Worm (Caenorhabditis elegans) whole organism, mixed stage, embryonic: ENCODE measurements around the gene C12D8.13.

Experiments used
- blmp-1 ChIP-seq: fragments of 150-350 bp; optimal IDR thresholded peaks from 2 replicates; lab custom pipeline; 2014; ENCODE audit warnings: missing biosample characterization, missing genetic modification characterization
- cnd-1 ChIP-seq: fragments of 200-800 bp; sonication (Bioruptor generic); optimal IDR thresholded peaks from 2 replicates; lab custom pipeline; 2018; ENCODE audit warnings: mild to moderate bottlenecking, missing genetic modification characterization, missing compliant biosample characterization
- lsy-2 ChIP-seq: fragments of 150-350 bp; optimal IDR thresholded peaks from 2 replicates; lab custom pipeline; 2014; ENCODE audit warnings: missing biosample characterization, missing genetic modification characterization
- nhr-12 ChIP-seq: fragments of 150-350 bp; optimal IDR thresholded peaks from 2 replicates; lab custom pipeline; 2014; ENCODE audit warnings: missing biosample characterization, missing genetic modification characterization
- nhr-76 ChIP-seq: sonication (generic microtip); optimal IDR thresholded peaks from 2 replicates; lab custom pipeline; 2017; ENCODE audit warnings: missing biosample characterization, missing genetic modification characterization
- pha-4 ChIP-seq: fragments of 150-350 bp; optimal IDR thresholded peaks from 2 replicates; lab custom pipeline; 2018; ENCODE audit warnings: missing biosample characterization, missing genetic modification reagents, missing genetic modification characterization
- unc-62 ChIP-seq: fragments of 150-350 bp; optimal IDR thresholded peaks from 2 replicates; lab custom pipeline; 2014; ENCODE audit warnings: missing biosample characterization, missing genetic modification reagents, missing genetic modification characterization
- ztf-11 ChIP-seq: fragments of 150-350 bp; optimal IDR thresholded peaks from 2 replicates; lab custom pipeline; 2014; ENCODE audit warnings: missing biosample characterization, missing genetic modification characterization

- no peak for TF ChIP-seq cnd-1 (tag; lab: Kevin White, UChicago)
- TF ChIP-seq nhr-76 (tag; lab: Kevin White, UChicago), result no peak
- TF ChIP-seq nhr-12 (tag; lab: Kevin White, UChicago), result no peak
- no peak for TF ChIP-seq pha-4 (tag; lab: Kevin White, UChicago)
- no peak for TF ChIP-seq unc-62 (GFP tag; lab: Kevin White, UChicago)
- no peak for TF ChIP-seq ztf-11 (tag; lab: Kevin White, UChicago)
- TF ChIP-seq blmp-1 (tag; lab: Kevin White, UChicago), result no peak
- TF ChIP-seq lsy-2 (tag; lab: Kevin White, UChicago), result no peak
Observed at ce11 chrV:10237959-10238444, 17.5 kb upstream of the C12D8.13 start.
